Fruit fly (Drosophila melanogaster) whole organism, prepupa: ENCODE results near the gene CG5254.

Experiments used
- Blimp-1 ChIP-seq: fragments of 200-800 bp; sonication (Bioruptor generic); optimal IDR thresholded peaks from 3 replicates; lab custom pipeline; 2017; ENCODE audit warnings: missing biosample characterization, missing genetic modification characterization, mild to moderate bottlenecking, moderate library complexity, missing genetic modification reagents
- CG10631 ChIP-seq: fragments of 200-800 bp; sonication (Bioruptor generic); optimal IDR thresholded peaks from 2 replicates; lab custom pipeline; 2016; ENCODE audit warnings: missing biosample characterization, missing genetic modification characterization
- CG10669 ChIP-seq: fragments of 200-800 bp; sonication (Bioruptor generic); optimal IDR thresholded peaks from 3 replicates; lab custom pipeline; 2018; ENCODE audit warnings: missing biosample characterization, mild to moderate bottlenecking, missing genetic modification characterization, moderate library complexity
- CG11294 ChIP-seq: fragments of 200-800 bp; sonication (Bioruptor generic); IDR thresholded peaks from 2 replicates; pipeline ENCODE4 v1.3.6; 2022; ENCODE audit warnings: missing biosample characterization, missing genetic modification characterization
- CG11762 ChIP-seq: fragments of 200-800 bp; sonication (Bioruptor generic); optimal IDR thresholded peaks from 3 replicates; lab custom pipeline; 2016; ENCODE audit warnings: missing biosample characterization, missing genetic modification characterization; ENCODE audit not compliant: insufficient read depth
- CG15336 ChIP-seq: fragments of 200-800 bp; sonication (Bioruptor generic); IDR thresholded peaks from 2 replicates; pipeline ENCODE4 v1.3.6; 2022; ENCODE audit warnings: missing biosample characterization, missing genetic modification characterization
- CG1621 ChIP-seq: fragments of 200-800 bp; sonication (Bioruptor generic); optimal IDR thresholded peaks from 3 replicates; lab custom pipeline; 2018; ENCODE audit warnings: missing biosample characterization, mild to moderate bottlenecking, missing genetic modification characterization
- CG16779 ChIP-seq: fragments of 200-800 bp; sonication (Bioruptor generic); optimal IDR thresholded peaks from 3 replicates; lab custom pipeline; 2017; ENCODE audit warnings: missing biosample characterization, mild to moderate bottlenecking, missing genetic modification characterization
- CG31627 ChIP-seq: fragments of 200-800 bp; sonication (Bioruptor generic); optimal IDR thresholded peaks from 3 replicates; lab custom pipeline; 2016; ENCODE audit warnings: missing biosample characterization, missing genetic modification characterization
- CG32006 ChIP-seq: fragments of 200-800 bp; sonication (Bioruptor generic); optimal IDR thresholded peaks from 3 replicates; lab custom pipeline; 2017; ENCODE audit warnings: missing biosample characterization, mild to moderate bottlenecking, missing genetic modification characterization
- CG3919 ChIP-seq: fragments of 200-800 bp; sonication (Bioruptor generic); optimal IDR thresholded peaks from 3 replicates; lab custom pipeline; 2016; ENCODE audit warnings: missing biosample characterization, missing genetic modification characterization
- CG4318 ChIP-seq: fragments of 200-800 bp; sonication (Bioruptor generic); optimal IDR thresholded peaks from 3 replicates; lab custom pipeline; 2017; ENCODE audit warnings: missing biosample characterization, mild to moderate bottlenecking, missing genetic modification characterization
- CG6163 ChIP-seq: fragments of 200-800 bp; sonication (Bioruptor generic); IDR thresholded peaks from 3 replicates; pipeline ENCODE4 v1.3.6; 2022; ENCODE audit warnings: missing biosample characterization, missing genetic modification characterization
- CG6276 ChIP-seq: fragments of 200-800 bp; sonication (Bioruptor generic); optimal IDR thresholded peaks from 2 replicates; lab custom pipeline; 2017; ENCODE audit warnings: missing biosample characterization, mild to moderate bottlenecking, missing genetic modification characterization
- CG6792 ChIP-seq: fragments of 200-800 bp; sonication (Bioruptor generic); optimal IDR thresholded peaks from 3 replicates; lab custom pipeline; 2016; ENCODE audit warnings: missing biosample characterization, missing genetic modification characterization
- CG6854 ChIP-seq: fragments of 200-800 bp; sonication (Bioruptor generic); optimal IDR thresholded peaks from 2 replicates; lab custom pipeline; 2017; ENCODE audit warnings: missing biosample characterization, mild to moderate bottlenecking, missing genetic modification characterization
- CG7368 ChIP-seq: fragments of 200-800 bp; sonication (Bioruptor generic); optimal IDR thresholded peaks from 3 replicates; lab custom pipeline; 2016; ENCODE audit warnings: missing biosample characterization, missing genetic modification characterization
- CG8119 ChIP-seq: fragments of 200-800 bp; sonication (Bioruptor generic); IDR thresholded peaks from 3 replicates; pipeline ENCODE4 v1.3.6; 2022; ENCODE audit warnings: missing biosample characterization, missing genetic modification characterization
- CG8319 ChIP-seq: fragments of 200-800 bp; sonication (Bioruptor generic); optimal IDR thresholded peaks from 3 replicates; lab custom pipeline; 2016; ENCODE audit warnings: missing biosample characterization, missing genetic modification characterization
- Eip75B ChIP-seq: fragments of 200-800 bp; sonication (Bioruptor generic); optimal IDR thresholded peaks from 3 replicates; lab custom pipeline; 2016; ENCODE audit warnings: missing biosample characterization, missing genetic modification characterization
- Eip78C ChIP-seq: fragments of 200-800 bp; sonication (Bioruptor generic); peaks from one replicate; lab custom pipeline; 2016; ENCODE audit warnings: missing biosample characterization, missing genetic modification characterization
- Eip93F ChIP-seq: fragments of 200-800 bp; sonication (Bioruptor generic); optimal IDR thresholded peaks from 2 replicates; lab custom pipeline; 2016; ENCODE audit warnings: missing biosample characterization, mild to moderate bottlenecking, missing genetic modification characterization
- Ets96B ChIP-seq: fragments of 200-800 bp; optimal IDR thresholded peaks from 2 replicates; lab custom pipeline; 2019; ENCODE audit warnings: missing biosample characterization, mild to moderate bottlenecking, missing genetic modification characterization, moderate library complexity
- Gug ChIP-seq: fragments of 200-800 bp; sonication (Bioruptor generic); IDR thresholded peaks from 2 replicates; pipeline ENCODE4 v1.3.6; 2022; ENCODE audit warnings: missing biosample characterization, missing genetic modification characterization
- Hr38 ChIP-seq: sonication (Bioruptor generic); optimal IDR thresholded peaks from 2 replicates; lab custom pipeline; 2016; ENCODE audit warnings: missing biosample characterization, missing genetic modification characterization
- Hr39 ChIP-seq: fragments of 200-800 bp; sonication (Bioruptor generic); optimal IDR thresholded peaks from 2 replicates; lab custom pipeline; 2016; ENCODE audit warnings: missing biosample characterization, missing genetic modification characterization
- Hr4 ChIP-seq: fragments of 200-800 bp; sonication (Bioruptor generic); optimal IDR thresholded peaks from 3 replicates; lab custom pipeline; 2016; ENCODE audit warnings: missing biosample characterization, missing genetic modification characterization
- Lpt ChIP-seq: fragments of 200-800 bp; sonication (Bioruptor generic); optimal IDR thresholded peaks from 3 replicates; lab custom pipeline; 2016; ENCODE audit warnings: missing biosample characterization, missing genetic modification characterization
- OdsH ChIP-seq: fragments of 200-800 bp; sonication (Bioruptor generic); optimal IDR thresholded peaks from 3 replicates; lab custom pipeline; 2016; ENCODE audit warnings: missing biosample characterization, missing genetic modification characterization
- Smox ChIP-seq: fragments of 200-800 bp; sonication (Bioruptor generic); optimal IDR thresholded peaks from 3 replicates; lab custom pipeline; 2016; ENCODE audit warnings: missing biosample characterization, missing genetic modification characterization
- Sox102F ChIP-seq: fragments of 200-800 bp; sonication (Bioruptor generic); optimal IDR thresholded peaks from 2 replicates; lab custom pipeline; 2016; ENCODE audit warnings: missing biosample characterization, mild to moderate bottlenecking, missing genetic modification characterization
- Sox14 ChIP-seq: fragments of 200-800 bp; sonication (Bioruptor generic); optimal IDR thresholded peaks from 3 replicates; lab custom pipeline; 2016; ENCODE audit warnings: missing biosample characterization, missing genetic modification characterization
- achi ChIP-seq: fragments of 200-800 bp; sonication (Bioruptor generic); optimal IDR thresholded peaks from 3 replicates; lab custom pipeline; 2016; ENCODE audit warnings: missing biosample characterization, missing genetic modification characterization
- cyc ChIP-seq: fragments of 200-800 bp; sonication (Bioruptor generic); optimal IDR thresholded peaks from 3 replicates; lab custom pipeline; 2016; ENCODE audit warnings: missing biosample characterization, missing genetic modification characterization
- dac ChIP-seq: fragments of 200-800 bp; sonication (Bioruptor generic); optimal IDR thresholded peaks from 2 replicates; lab custom pipeline; 2017; ENCODE audit warnings: missing biosample characterization, mild to moderate bottlenecking, missing genetic modification characterization
- dsx ChIP-seq: fragments of 200-800 bp; optimal IDR thresholded peaks from 3 replicates; lab custom pipeline; 2019; ENCODE audit warnings: missing biosample characterization, mild to moderate bottlenecking, missing genetic modification characterization, moderate library complexity; ENCODE audit not compliant: poor library complexity, severe bottlenecking
- eg ChIP-seq: fragments of 200-800 bp; sonication (Bioruptor generic); IDR thresholded peaks from 3 replicates; pipeline ENCODE4 v1.3.6; 2022; ENCODE audit warnings: missing biosample characterization, missing genetic modification characterization
- esn ChIP-seq: fragments of 200-800 bp; sonication (Bioruptor generic); optimal IDR thresholded peaks from 2 replicates; lab custom pipeline; 2016; ENCODE audit warnings: missing biosample characterization, mild to moderate bottlenecking, missing genetic modification characterization, moderate library complexity
- fd59A ChIP-seq: fragments of 200-800 bp; sonication (Bioruptor generic); optimal IDR thresholded peaks from 2 replicates; lab custom pipeline; 2017; ENCODE audit warnings: missing biosample characterization, mild to moderate bottlenecking, missing genetic modification characterization, missing genetic modification reagents
- fd85E ChIP-seq: fragments of 200-800 bp; sonication (Bioruptor generic); optimal IDR thresholded peaks from 3 replicates; lab custom pipeline; 2016; ENCODE audit warnings: missing biosample characterization, missing genetic modification characterization
- fkh ChIP-seq: fragments of 200-800 bp; sonication (Bioruptor generic); optimal IDR thresholded peaks from 3 replicates; lab custom pipeline; 2017; ENCODE audit warnings: missing biosample characterization, mild to moderate bottlenecking, missing genetic modification characterization, moderate library complexity
- lz ChIP-seq: fragments of 200-800 bp; sonication (Bioruptor generic); optimal IDR thresholded peaks from 3 replicates; lab custom pipeline; 2016; ENCODE audit warnings: missing biosample characterization, missing genetic modification characterization
- pdm3 ChIP-seq: fragments of 200-800 bp; sonication (Bioruptor generic); optimal IDR thresholded peaks from 3 replicates; lab custom pipeline; 2016; ENCODE audit warnings: missing biosample characterization, missing genetic modification characterization
- spab ChIP-seq: fragments of 200-800 bp; sonication (Bioruptor generic); optimal IDR thresholded peaks from 2 replicates; lab custom pipeline; 2017; ENCODE audit warnings: missing biosample characterization, mild to moderate bottlenecking, missing genetic modification characterization, missing genetic modification reagents
- ss ChIP-seq, 2 experiments: fragments of 200-800 bp; sonication (Bioruptor generic); optimal IDR thresholded peaks; 2 replicates in 1 of 2; 3 replicates in 1 of 2; lab custom pipeline; 2017 to 2018; ENCODE audit warnings: mild to moderate bottlenecking in 2 of 2, missing biosample characterization in 2 of 2, missing genetic modification characterization in 2 of 2, moderate library complexity in 1 of 2
- svp ChIP-seq: fragments of 200-800 bp; sonication (Bioruptor generic); peaks from one replicate; lab custom pipeline; 2016; ENCODE audit warnings: missing biosample characterization, missing genetic modification characterization
- topi ChIP-seq: fragments of 200-800 bp; sonication (Bioruptor generic); optimal IDR thresholded peaks from 3 replicates; lab custom pipeline; 2016; ENCODE audit warnings: missing biosample characterization, missing genetic modification characterization
- vri ChIP-seq: fragments of 200-800 bp; sonication (Bioruptor generic); optimal IDR thresholded peaks from 3 replicates; lab custom pipeline; 2016; ENCODE audit warnings: missing biosample characterization, mild to moderate bottlenecking, missing genetic modification characterization

Gene CG5254

DNA sequence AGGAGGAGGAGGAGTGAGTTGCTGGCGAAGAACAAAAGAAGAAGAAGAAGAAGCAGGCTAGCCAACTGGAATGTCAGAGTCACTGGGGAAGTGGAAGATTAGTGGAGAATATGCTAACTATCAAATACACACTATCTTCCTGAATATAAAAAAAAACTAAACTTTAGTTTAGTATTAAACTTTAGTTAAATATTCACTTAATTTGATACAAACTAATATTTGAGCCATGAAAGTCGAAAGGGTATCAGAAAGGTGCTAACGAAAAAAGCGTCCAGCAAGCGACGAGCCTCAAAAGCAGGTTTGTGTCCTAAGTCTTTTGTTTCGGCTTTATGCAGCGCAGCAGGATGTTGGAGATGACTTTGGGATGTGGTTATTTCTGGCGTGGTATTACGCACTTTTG lies 25.0 kb downstream of the CG5254 start (continued):
- TF ChIP-seq cyc (GFP tag; lab: Kevin White, UChicago): peak; percentile 73
- peak; percentile 81 for TF ChIP-seq Eip75B (GFP tag; lab: Kevin White, UChicago)
- TF ChIP-seq CG32006 (GFP tag; lab: Kevin White, UChicago): peak; percentile 54
- TF ChIP-seq CG10669: peak; percentile 66
- peak; percentile 84 for TF ChIP-seq esn (GFP tag; lab: Kevin White, UChicago)
- TF ChIP-seq eg (GFP tag; lab: Robert Waterston, UW): peak; percentile 56; the same call in 2 of the 3 replicates
- TF ChIP-seq pdm3: peak; percentile 73
- no peak for TF ChIP-seq fd85E
- peak; percentile 93 for TF ChIP-seq svp (GFP tag; lab: Kevin White, UChicago)
- no peak for TF ChIP-seq CG8319
- peak; percentile 15 for TF ChIP-seq CG6276
- peak; percentile 65 for TF ChIP-seq fd59A (GFP tag; lab: Kevin White, UChicago)
- peak; percentile 81 for TF ChIP-seq topi
- peak; percentile 64 for TF ChIP-seq OdsH (GFP tag; lab: Kevin White, UChicago)
- peak; percentile 77 for TF ChIP-seq Smox
- peak; percentile 57 for TF ChIP-seq CG1621 (tag; lab: Kevin White, UChicago)
- peak; percentile 57 for TF ChIP-seq Lpt (GFP tag; lab: Kevin White, UChicago)

DNA sequence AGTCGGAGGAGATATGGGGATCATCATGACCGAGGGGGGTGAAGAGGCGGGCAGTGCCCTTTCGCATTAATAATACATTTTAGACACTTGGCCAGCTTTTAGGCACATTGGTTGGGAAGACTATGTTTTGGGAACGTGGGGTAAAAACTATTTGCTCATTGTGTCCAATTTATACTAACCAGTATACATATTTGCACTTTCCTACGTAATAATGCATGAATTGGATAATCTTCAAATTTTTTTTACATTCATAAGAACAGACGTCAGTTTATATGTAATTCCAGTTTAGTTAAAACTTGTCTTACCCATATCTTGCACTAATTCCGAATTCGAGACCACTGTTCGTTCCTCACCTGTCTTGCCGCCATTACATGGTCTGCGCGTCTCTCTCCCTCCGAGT lies 29.2 kb downstream of the CG5254 start:
- TF ChIP-seq Ets96B: peak; percentile 51
- TF ChIP-seq CG6854 (GFP tag; lab: Kevin White, UChicago): peak; percentile 3
- TF ChIP-seq topi: peak; percentile 67
- TF ChIP-seq CG10631 (GFP tag; lab: Kevin White, UChicago): peak; percentile 60
- TF ChIP-seq Hr4: peak; percentile 36
- no peak for TF ChIP-seq Hr38 (GFP tag; lab: Kevin White, UChicago)
- TF ChIP-seq CG11294 (GFP tag; lab: Robert Waterston, UW): no peak
- TF ChIP-seq CG4318 (GFP tag; lab: Kevin White, UChicago): peak; percentile 36
- peak; percentile 66 for TF ChIP-seq achi (GFP tag; lab: Kevin White, UChicago)
- peak; percentile 36 for TF ChIP-seq CG11762 (GFP tag; lab: Kevin White, UChicago)
- peak; percentile 42 for TF ChIP-seq Eip75B (GFP tag; lab: Kevin White, UChicago)
- no peak for TF ChIP-seq Blimp-1 (GFP tag; lab: Kevin White, UChicago)
- no peak for TF ChIP-seq Gug (GFP tag; lab: Robert Waterston, UW)
- TF ChIP-seq CG8119 (GFP tag; lab: Robert Waterston, UW): peak; percentile 72
- TF ChIP-seq CG15336 (GFP tag; lab: Robert Waterston, UW): peak; percentile 47; the same call in 1 of the 2 replicates
- peak; percentile 71 for TF ChIP-seq Smox
- TF ChIP-seq fd85E: no peak
- TF ChIP-seq Lpt (GFP tag; lab: Kevin White, UChicago): peak; percentile 60
- peak; percentile 59 for TF ChIP-seq CG31627 (GFP tag; lab: Kevin White, UChicago)
- TF ChIP-seq cyc (GFP tag; lab: Kevin White, UChicago): peak; percentile 38
- TF ChIP-seq vri (GFP tag; lab: Kevin White, UChicago): peak; percentile 52
- TF ChIP-seq dsx (GFP tag; lab: Kevin White, UChicago): peak; percentile 47
- TF ChIP-seq esn (GFP tag; lab: Kevin White, UChicago): peak; percentile 65
- peak; percentile 83 for TF ChIP-seq Eip78C (GFP tag; lab: Kevin White, UChicago)
- TF ChIP-seq Eip93F (GFP tag; lab: Kevin White, UChicago): no peak
- peak; percentile 33 for TF ChIP-seq CG8319
- peak; percentile 38 for TF ChIP-seq CG1621 (tag; lab: Kevin White, UChicago)
- TF ChIP-seq pdm3: peak; percentile 61
- TF ChIP-seq CG6792: peak; percentile 65
- TF ChIP-seq dac: peak; percentile 12
- TF ChIP-seq svp (GFP tag; lab: Kevin White, UChicago): peak; percentile 87
- TF ChIP-seq Sox102F: peak; percentile 64
- peak; percentile 64 for TF ChIP-seq CG32006 (GFP tag; lab: Kevin White, UChicago)
- no peak for TF ChIP-seq fkh
- peak; percentile 31; the same call in 1 of the 3 replicates for TF ChIP-seq eg (GFP tag; lab: Robert Waterston, UW)
- TF ChIP-seq CG7368 (GFP tag; lab: Kevin White, UChicago): peak; percentile 58
- peak; percentile 40 for TF ChIP-seq CG10669
- peak; percentile 62 for TF ChIP-seq Sox14 (GFP tag; lab: Kevin White, UChicago)
- no peak for TF ChIP-seq CG6163 (GFP tag; lab: Robert Waterston, UW)
- TF ChIP-seq lz: peak; percentile 60
- peak; percentile 54 for TF ChIP-seq CG3919 (GFP tag; lab: Kevin White, UChicago)
- peak; percentile 57 for TF ChIP-seq Hr39 (GFP tag; lab: Kevin White, UChicago)
- TF ChIP-seq spab (GFP tag; lab: Kevin White, UChicago): peak; percentile 38
- TF ChIP-seq ss (GFP tag; optimal IDR thresholded peaks at IDR 0.05; lab: Kevin White, UChicago): peak; percentile 63 to 69
- peak; percentile 20 for TF ChIP-seq CG16779 (tag; lab: Kevin White, UChicago)
